Fruit fly (Drosophila melanogaster) whole organism, embryonic: ENCODE measurements around the gene par-6.
A peak's percentile ranks its signal among the peaks of the same experiment; 100 is the strongest.

Source experiments
- Atf-2 ChIP-seq: fragments of 200-800 bp; sonication (Bioruptor generic); optimal IDR thresholded peaks from 2 replicates; lab custom pipeline; 2016; ENCODE audit warnings: missing biosample characterization, missing genetic modification characterization
- CG10147 ChIP-seq: fragments of 200-800 bp; sonication (Bioruptor generic); optimal IDR thresholded peaks from 2 replicates; lab custom pipeline; 2019; ENCODE audit warnings: missing biosample characterization, mild to moderate bottlenecking, missing genetic modification characterization, moderate library complexity
- CG11723 ChIP-seq: fragments of 200-800 bp; sonication (Bioruptor generic); optimal IDR thresholded peaks from 2 replicates; lab custom pipeline; 2017; ENCODE audit warnings: missing biosample characterization, mild to moderate bottlenecking, missing genetic modification characterization
- CG14710 ChIP-seq: fragments of 200-800 bp; sonication (Bioruptor generic); optimal IDR thresholded peaks from 3 replicates; lab custom pipeline; 2019; ENCODE audit warnings: missing biosample characterization, mild to moderate bottlenecking, missing genetic modification characterization, moderate library complexity
- CG16815 ChIP-seq: fragments of 200-800 bp; sonication (Bioruptor generic); optimal IDR thresholded peaks from 3 replicates; lab custom pipeline; 2017; ENCODE audit warnings: missing biosample characterization, mild to moderate bottlenecking, missing genetic modification characterization
- CG17186 ChIP-seq: fragments of 200-800 bp; sonication (Bioruptor generic); optimal IDR thresholded peaks from 3 replicates; lab custom pipeline; 2017; ENCODE audit warnings: missing biosample characterization, missing genetic modification reagents, missing genetic modification characterization
- CG18011 ChIP-seq: fragments of 200-800 bp; sonication (Bioruptor generic); optimal IDR thresholded peaks from 2 replicates; lab custom pipeline; 2017; ENCODE audit warnings: missing biosample characterization, missing genetic modification characterization, mild to moderate bottlenecking, moderate library complexity, missing genotype
- CG18764 ChIP-seq: fragments of 200-800 bp; sonication (Bioruptor generic); optimal IDR thresholded peaks from 3 replicates; lab custom pipeline; 2016; ENCODE audit warnings: missing biosample characterization, missing genetic modification characterization
- CG30403 ChIP-seq: fragments of 200-800 bp; sonication (Bioruptor generic); optimal IDR thresholded peaks from 3 replicates; lab custom pipeline; 2016; ENCODE audit warnings: missing biosample characterization, missing genetic modification characterization
- CG31441 ChIP-seq: fragments of 200-800 bp; sonication (Bioruptor generic); IDR thresholded peaks from 2 replicates; pipeline ENCODE4 v1.3.6; 2022; ENCODE audit warnings: missing biosample characterization, missing genetic modification characterization
- CG32532 ChIP-seq: fragments of 200-800 bp; sonication (Bioruptor generic); IDR thresholded peaks from 2 replicates; pipeline ENCODE4 v1.3.6; 2022; ENCODE audit warnings: missing biosample characterization, missing genetic modification characterization
- CG33213 ChIP-seq: fragments of 200-800 bp; sonication (Bioruptor generic); optimal IDR thresholded peaks from 3 replicates; lab custom pipeline; 2016; ENCODE audit warnings: missing biosample characterization, missing genetic modification characterization
- CG3407 ChIP-seq: fragments of 200-800 bp; sonication (Bioruptor generic); optimal IDR thresholded peaks from 2 replicates; lab custom pipeline; 2018; ENCODE audit warnings: missing biosample characterization, mild to moderate bottlenecking, missing genetic modification characterization
- CG3847 ChIP-seq: fragments of 200-800 bp; sonication (Bioruptor generic); IDR thresholded peaks from 2 replicates; pipeline ENCODE4 v1.3.6; 2022; ENCODE audit warnings: missing biosample characterization, missing genetic modification characterization
- CG4404 ChIP-seq: fragments of 200-800 bp; sonication (Bioruptor generic); IDR thresholded peaks from 2 replicates; pipeline ENCODE4 v1.3.6; 2022; ENCODE audit warnings: missing biosample characterization, missing genetic modification characterization
- CG6683 ChIP-seq: fragments of 200-800 bp; sonication (Bioruptor generic); optimal IDR thresholded peaks from 2 replicates; lab custom pipeline; 2017; ENCODE audit warnings: missing biosample characterization, mild to moderate bottlenecking, missing genetic modification characterization, missing genetic modification reagents
- CG7271 ChIP-seq: fragments of 200-800 bp; sonication (Bioruptor generic); optimal IDR thresholded peaks from 2 replicates; lab custom pipeline; 2018; ENCODE audit warnings: missing biosample characterization, mild to moderate bottlenecking, missing genetic modification characterization, moderate library complexity
- CG7372 ChIP-seq: fragments of 200-800 bp; sonication (Bioruptor generic); IDR thresholded peaks from 2 replicates; pipeline ENCODE4 v1.3.6; 2022; ENCODE audit warnings: missing biosample characterization, missing genetic modification characterization
- CG7963 ChIP-seq: fragments of 200-800 bp; sonication (Bioruptor generic); IDR thresholded peaks from 3 replicates; pipeline ENCODE4 v1.3.6; 2022; ENCODE audit warnings: missing biosample characterization, missing genetic modification characterization; ENCODE audit not compliant: partially characterized antibody
- CG8089 ChIP-seq: fragments of 200-800 bp; sonication (Bioruptor generic); optimal IDR thresholded peaks from 3 replicates; lab custom pipeline; 2016; ENCODE audit warnings: missing biosample characterization, missing genetic modification characterization
- CHES-1-like ChIP-seq: fragments of 200-800 bp; sonication (Bioruptor generic); optimal IDR thresholded peaks from 2 replicates; lab custom pipeline; 2016; ENCODE audit warnings: missing biosample characterization, missing genetic modification characterization
- Dbx ChIP-seq: fragments of 200-800 bp; sonication (Bioruptor generic); IDR thresholded peaks from 3 replicates; pipeline ENCODE4 v1.3.6; 2022; ENCODE audit warnings: missing biosample characterization, missing genetic modification characterization
- Dek ChIP-seq: fragments of 200-800 bp; sonication (Bioruptor generic); optimal IDR thresholded peaks from 3 replicates; lab custom pipeline; 2019; ENCODE audit warnings: missing biosample characterization, mild to moderate bottlenecking, missing genetic modification characterization, moderate library complexity
- Doc3 ChIP-seq: fragments of 200-800 bp; sonication (Bioruptor generic); IDR thresholded peaks from 3 replicates; pipeline ENCODE4 v1.3.6; 2022; ENCODE audit warnings: missing biosample characterization, missing genetic modification characterization; ENCODE audit not compliant: partially characterized antibody
- Gsc ChIP-seq: fragments of 200-800 bp; sonication (Bioruptor generic); IDR thresholded peaks from 2 replicates; pipeline ENCODE4 v1.3.6; 2022; ENCODE audit warnings: missing biosample characterization, missing genetic modification characterization
- H15 ChIP-seq: fragments of 200-800 bp; sonication (Bioruptor generic); IDR thresholded peaks from 3 replicates; pipeline ENCODE4 v1.3.6; 2022; ENCODE audit warnings: missing biosample characterization, missing genetic modification characterization
- Lhr ChIP-seq: fragments of 200-800 bp; sonication (Bioruptor generic); optimal IDR thresholded peaks from 3 replicates; lab custom pipeline; 2017; ENCODE audit warnings: mild to moderate bottlenecking, missing biosample characterization, missing genetic modification reagents, missing genetic modification characterization
- MBD-R2 ChIP-seq: fragments of 200-800 bp; sonication (Bioruptor generic); IDR thresholded peaks from 2 replicates; pipeline ENCODE4 v1.3.6; 2022; ENCODE audit warnings: missing biosample characterization, missing genetic modification characterization
- Med ChIP-seq: fragments of 200-800 bp; sonication (Bioruptor generic); peaks from one replicate; lab custom pipeline; 2016; ENCODE audit warnings: missing biosample characterization, missing genetic modification characterization, mild to moderate bottlenecking, inconsistent platforms, moderate library complexity
- Neu2 ChIP-seq: fragments of 200-800 bp; sonication (Bioruptor generic); optimal IDR thresholded peaks from 3 replicates; lab custom pipeline; 2016; ENCODE audit warnings: missing biosample characterization, missing genetic modification characterization, borderline replicate concordance
- PHDP ChIP-seq: fragments of 200-800 bp; sonication (Bioruptor generic); optimal IDR thresholded peaks from 3 replicates; lab custom pipeline; 2018; ENCODE audit warnings: missing biosample characterization, mild to moderate bottlenecking, missing genetic modification characterization, moderate library complexity
- Ravus ChIP-seq: fragments of 200-800 bp; sonication (Bioruptor generic); IDR thresholded peaks from 2 replicates; pipeline ENCODE4 v1.3.6; 2022; ENCODE audit warnings: missing biosample characterization, missing genetic modification characterization
- Sox102F ChIP-seq: fragments of 200-800 bp; sonication (Bioruptor generic); optimal IDR thresholded peaks from 2 replicates; lab custom pipeline; 2018; ENCODE audit warnings: missing biosample characterization, mild to moderate bottlenecking, missing genetic modification characterization, moderate library complexity
- Spps ChIP-seq: fragments of 200-800 bp; sonication (Bioruptor generic); optimal IDR thresholded peaks from 2 replicates; lab custom pipeline; 2018; ENCODE audit warnings: missing biosample characterization, mild to moderate bottlenecking, missing genetic modification characterization
- Stat92E ChIP-seq, 3 experiments: fragments of >200 bp in 2 of 3; fragments of 200-800 bp in 1 of 3; sonication (Bioruptor generic) in 1 of 3; optimal IDR thresholded peaks; 2 replicates each; lab custom pipeline; 2017 to 2019; ENCODE audit warnings: missing biosample characterization in 3 of 3, missing genetic modification characterization in 3 of 3, mild to moderate bottlenecking in 1 of 3, moderate library complexity in 1 of 3
- ato ChIP-seq: fragments of 200-800 bp; sonication (Bioruptor generic); IDR thresholded peaks from 2 replicates; pipeline ENCODE4 v1.3.6; 2022; ENCODE audit warnings: missing biosample characterization, missing genetic modification characterization; ENCODE audit not compliant: partially characterized antibody
- az2 ChIP-seq: fragments of 200-800 bp; sonication (Bioruptor generic); optimal IDR thresholded peaks from 3 replicates; lab custom pipeline; 2016; ENCODE audit warnings: missing biosample characterization, missing genetic modification characterization
- bab2 ChIP-seq: fragments of 200-800 bp; sonication (Bioruptor generic); optimal IDR thresholded peaks from 2 replicates; lab custom pipeline; 2016; ENCODE audit warnings: missing biosample characterization, missing genetic modification characterization
- bigmax ChIP-seq: fragments of 200-800 bp; sonication (Bioruptor generic); optimal IDR thresholded peaks from 2 replicates; lab custom pipeline; 2018; ENCODE audit warnings: missing biosample characterization, mild to moderate bottlenecking, missing genetic modification characterization
- disco-r ChIP-seq: fragments of 200-800 bp; sonication (Bioruptor generic); optimal IDR thresholded peaks from 2 replicates; lab custom pipeline; 2016; ENCODE audit warnings: missing biosample characterization, missing genetic modification characterization
- hth ChIP-seq: fragments of >200 bp; optimal IDR thresholded peaks from 2 replicates; lab custom pipeline; 2017; ENCODE audit warnings: inconsistent platforms
- kay ChIP-seq: fragments of 200-800 bp; sonication (Bioruptor generic); optimal IDR thresholded peaks from 2 replicates; lab custom pipeline; 2016; ENCODE audit warnings: missing biosample characterization, missing genetic modification characterization
- lola ChIP-seq, 3 experiments: fragments of >200 bp in 2 of 3; fragments of 200-800 bp in 1 of 3; sonication (Bioruptor generic) in 1 of 3; optimal IDR thresholded peaks; 2 replicates each; lab custom pipeline; 2017 to 2019; ENCODE audit warnings: missing biosample characterization in 3 of 3, missing genetic modification characterization in 3 of 3, mild to moderate bottlenecking in 1 of 3, moderate library complexity in 1 of 3
- p53 ChIP-seq: fragments of 200-800 bp; sonication (Bioruptor generic); optimal IDR thresholded peaks from 2 replicates; lab custom pipeline; 2016; ENCODE audit warnings: missing biosample characterization, missing genetic modification characterization
- seq ChIP-seq: fragments of 200-800 bp; sonication (Bioruptor generic); IDR thresholded peaks from 2 replicates; pipeline ENCODE4 v1.3.6; 2022; ENCODE audit warnings: missing biosample characterization, missing genetic modification characterization
- sqz ChIP-seq: fragments of 200-800 bp; sonication (Bioruptor generic); optimal IDR thresholded peaks from 3 replicates; lab custom pipeline; 2018; ENCODE audit warnings: missing biosample characterization, mild to moderate bottlenecking, missing genetic modification characterization
- tna ChIP-seq: fragments of 200-800 bp; sonication (Bioruptor generic); IDR thresholded peaks from 2 replicates; pipeline ENCODE4 v1.3.6; 2022; ENCODE audit warnings: missing biosample characterization, missing genetic modification characterization; ENCODE audit not compliant: partially characterized antibody
- vvl ChIP-seq: fragments of 200-800 bp; sonication (Bioruptor generic); IDR thresholded peaks from 2 replicates; pipeline ENCODE4 v1.3.6; 2022; ENCODE audit warnings: missing biosample characterization, missing genetic modification characterization
- wdn ChIP-seq: fragments of 200-800 bp; sonication (Bioruptor generic); IDR thresholded peaks from 2 replicates; pipeline ENCODE4 v1.3.6; 2022; ENCODE audit warnings: missing biosample characterization, missing genetic modification characterization

par-6 gene

DNA sequence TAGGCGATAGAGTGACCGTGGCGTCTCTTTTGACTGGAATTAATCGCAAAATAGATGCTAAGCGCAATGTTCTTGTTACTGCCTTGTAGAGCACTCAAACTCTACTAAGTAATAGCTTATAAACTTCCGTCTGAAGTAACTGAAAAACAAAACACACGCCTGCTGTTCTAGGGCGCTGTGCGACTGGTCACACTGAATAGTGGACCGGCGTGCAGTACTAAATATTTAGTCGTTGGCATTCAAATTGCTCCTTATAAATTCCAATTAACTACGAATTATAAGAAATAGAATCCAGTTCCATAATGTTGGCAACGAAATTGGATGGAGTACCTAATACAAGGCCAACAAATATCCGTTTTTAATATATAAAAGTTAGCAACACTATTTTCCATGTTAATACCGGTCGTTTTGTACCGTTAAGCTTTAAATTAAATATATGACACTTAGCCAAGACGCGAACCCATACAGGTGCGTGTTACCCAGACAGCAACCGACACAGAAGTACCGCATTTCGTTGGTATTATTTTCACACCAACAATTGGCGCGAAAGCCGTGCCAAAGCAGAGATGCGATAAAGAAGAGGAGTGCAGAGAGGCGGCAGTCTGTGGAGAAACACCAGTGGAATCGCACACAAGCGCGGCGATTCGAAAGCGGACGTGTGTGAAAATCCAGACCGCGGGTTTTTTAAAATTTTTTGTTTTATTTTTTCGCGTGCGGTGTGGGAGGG lies 6.6 kb downstream of the par-6 start, which contains the start of the genes CG8173 and raskol (continued):
- TF ChIP-seq Med (peak; percentile 89), CG3847 (GFP tag; lab: Robert Waterston, UW) (0 out of 2 replicates have a peak, but pooled peaks have one; percentile 8), CG7372 (GFP tag; lab: Robert Waterston, UW) (no peak), CG8089 (no peak), Lhr (GFP tag; lab: Kevin White, UChicago) (peak; percentile 74), lola (GFP tag; optimal IDR thresholded peaks at IDR 0.05; lab: Kevin White, UChicago) (no peak), disco-r (no peak), Gsc (GFP tag; lab: Robert Waterston, UW) (no peak), CG10147 (GFP tag; lab: Kevin White, UChicago) (no peak), H15 (GFP tag; lab: Robert Waterston, UW) (no peak), CG33213 (GFP tag; lab: Kevin White, UChicago) (peak; percentile 22), az2 (no peak), hth (lab: Kevin White, UChicago) (no peak), tna (GFP tag; lab: Robert Waterston, UW) (peak; percentile 50; the same call in 1 of the 2 replicates), PHDP (tag; lab: Kevin White, UChicago) (no peak), ato (GFP tag; lab: Robert Waterston, UW) (peak; percentile 39; the same call in 1 of the 2 replicates), CG30403 (no peak), sqz (GFP tag; lab: Kevin White, UChicago) (no peak), Dbx (no peak; the same call in 2 of the 3 replicates), CG7963 (GFP tag; lab: Robert Waterston, UW) (no peak), vvl (GFP tag; lab: Robert Waterston, UW) (peak; percentile 68), bab2 (no peak), Stat92E (GFP tag; optimal IDR thresholded peaks at IDR 0.05; lab: Kevin White, UChicago) (no peak), CG4404 (GFP tag; lab: Robert Waterston, UW) (no peak), Ravus (no peak), Doc3 (no peak), CHES-1-like (no peak), CG32532 (0 out of 2 replicates have a peak, but pooled peaks have one; percentile 27), wdn (GFP tag; lab: Robert Waterston, UW) (no peak), Atf-2 (GFP tag; lab: Kevin White, UChicago) (no peak), CG16815 (GFP tag; lab: Kevin White, UChicago) (no peak), bigmax (GFP tag; lab: Kevin White, UChicago) (no peak), seq (GFP tag; lab: Robert Waterston, UW) (no peak), p53 (GFP tag; lab: Kevin White, UChicago) (no peak), CG18764 (no peak), Dek (tag; lab: Kevin White, UChicago) (no peak), CG18011 (GFP tag; lab: Kevin White, UChicago) (peak; percentile 95), kay (no peak), Sox102F (GFP tag; lab: Kevin White, UChicago) (no peak), CG6683 (no peak), CG14710 (tag; lab: Kevin White, UChicago) (peak; percentile 72), CG3407 (no peak), Neu2 (no peak), CG7271 (tag; lab: Kevin White, UChicago) (no peak), CG17186 (GFP tag; lab: Kevin White, UChicago) (peak; percentile 44), MBD-R2 (GFP tag; lab: Robert Waterston, UW) (0 out of 2 replicates have a peak, but pooled peaks have one; percentile 13), CG31441 (no peak), CG11723 (GFP tag; lab: Kevin White, UChicago) (no peak), Spps (tag; lab: Kevin White, UChicago) (no peak)
